Fruit fly (Drosophila melanogaster) whole organism, embryonic: ENCODE data around the gene Inx7.

Experiments
- ATbp ChIP-seq: fragments of 200-800 bp; sonication (Bioruptor generic); optimal IDR thresholded peaks from 2 replicates; lab custom pipeline; 2017; ENCODE audit warnings: missing biosample characterization, mild to moderate bottlenecking, missing genetic modification characterization, missing genetic modification reagents
- Abd-B ChIP-seq: fragments of 200-800 bp; sonication (Bioruptor generic); optimal IDR thresholded peaks from 2 replicates; lab custom pipeline; 2018; ENCODE audit warnings: missing biosample characterization, mild to moderate bottlenecking, missing genetic modification characterization, moderate library complexity
- Bdp1 ChIP-seq: fragments of 200-800 bp; sonication (Bioruptor generic); optimal IDR thresholded peaks from 3 replicates; lab custom pipeline; 2016; ENCODE audit warnings: missing biosample characterization, missing genetic modification characterization
- CG10979 ChIP-seq: fragments of 200-800 bp; sonication (Bioruptor generic); optimal IDR thresholded peaks from 2 replicates; lab custom pipeline; 2018; ENCODE audit warnings: missing biosample characterization, mild to moderate bottlenecking, missing genetic modification characterization, moderate library complexity
- CG11723 ChIP-seq: fragments of 200-800 bp; sonication (Bioruptor generic); optimal IDR thresholded peaks from 2 replicates; lab custom pipeline; 2017; ENCODE audit warnings: missing biosample characterization, mild to moderate bottlenecking, missing genetic modification characterization
- CG1233 ChIP-seq: fragments of 200-800 bp; sonication (Bioruptor generic); optimal IDR thresholded peaks from 4 replicates; lab custom pipeline; 2018; ENCODE audit warnings: missing biosample characterization, mild to moderate bottlenecking, missing genetic modification characterization
- CG13123 ChIP-seq: fragments of 200-800 bp; sonication (Bioruptor generic); optimal IDR thresholded peaks from 2 replicates; lab custom pipeline; 2016; ENCODE audit warnings: missing biosample characterization, missing genetic modification characterization
- CG14710 ChIP-seq: fragments of 200-800 bp; sonication (Bioruptor generic); optimal IDR thresholded peaks from 3 replicates; lab custom pipeline; 2019; ENCODE audit warnings: missing biosample characterization, mild to moderate bottlenecking, missing genetic modification characterization, moderate library complexity
- CG15601 ChIP-seq: fragments of 200-800 bp; sonication (Bioruptor generic); optimal IDR thresholded peaks from 3 replicates; lab custom pipeline; 2019; ENCODE audit warnings: missing biosample characterization, mild to moderate bottlenecking, missing genetic modification characterization, moderate library complexity
- CG2202 ChIP-seq: fragments of 200-800 bp; sonication (Bioruptor generic); optimal IDR thresholded peaks from 2 replicates; lab custom pipeline; 2018; ENCODE audit warnings: missing biosample characterization, mild to moderate bottlenecking, missing genetic modification characterization
- CG30020 ChIP-seq: fragments of 200-800 bp; optimal IDR thresholded peaks from 2 replicates; lab custom pipeline; 2019; ENCODE audit warnings: missing biosample characterization, mild to moderate bottlenecking, missing genetic modification characterization, moderate library complexity
- CG31388 ChIP-seq: fragments of 200-800 bp; sonication (Bioruptor generic); optimal IDR thresholded peaks from 2 replicates; lab custom pipeline; 2016; ENCODE audit warnings: missing biosample characterization, missing genetic modification characterization
- CG32772 ChIP-seq: fragments of 200-800 bp; sonication (Bioruptor generic); IDR thresholded peaks from 2 replicates; pipeline ENCODE4 v1.3.6; 2022; ENCODE audit warnings: missing biosample characterization, missing genetic modification characterization
- CG3847 ChIP-seq: fragments of 200-800 bp; sonication (Bioruptor generic); IDR thresholded peaks from 2 replicates; pipeline ENCODE4 v1.3.6; 2022; ENCODE audit warnings: missing biosample characterization, missing genetic modification characterization
- CG4328 ChIP-seq: fragments of 200-800 bp; sonication (Bioruptor generic); optimal IDR thresholded peaks from 3 replicates; lab custom pipeline; 2017; ENCODE audit warnings: missing biosample characterization, missing genetic modification reagents, missing genetic modification characterization
- CG4854 ChIP-seq: fragments of 200-800 bp; sonication (Bioruptor generic); optimal IDR thresholded peaks from 2 replicates; lab custom pipeline; 2016; ENCODE audit warnings: missing biosample characterization, missing genetic modification characterization, inconsistent platforms
- CG6254 ChIP-seq: fragments of 200-800 bp; sonication (Bioruptor generic); optimal IDR thresholded peaks from 3 replicates; lab custom pipeline; 2017; ENCODE audit warnings: mild to moderate bottlenecking, missing biosample characterization, missing genetic modification reagents, missing genetic modification characterization
- CG6813 ChIP-seq: fragments of 200-800 bp; sonication (Bioruptor generic); optimal IDR thresholded peaks from 2 replicates; lab custom pipeline; 2017; ENCODE audit warnings: missing biosample characterization, missing genetic modification characterization, mild to moderate bottlenecking, moderate library complexity, missing genetic modification reagents
- CG6854 ChIP-seq: fragments of 200-800 bp; sonication (Bioruptor generic); optimal IDR thresholded peaks from 3 replicates; lab custom pipeline; 2017; ENCODE audit warnings: missing biosample characterization, mild to moderate bottlenecking, missing genetic modification characterization
- CG8089 ChIP-seq: fragments of 200-800 bp; sonication (Bioruptor generic); optimal IDR thresholded peaks from 3 replicates; lab custom pipeline; 2016; ENCODE audit warnings: missing biosample characterization, missing genetic modification characterization
- CG9215 ChIP-seq: fragments of 200-800 bp; sonication (Bioruptor generic); IDR thresholded peaks from 2 replicates; pipeline ENCODE4 v1.3.6; 2022; ENCODE audit warnings: missing biosample characterization, missing genetic modification characterization
- CkIIα-i1 ChIP-seq: fragments of 200-800 bp; sonication (Bioruptor generic); IDR thresholded peaks from 2 replicates; pipeline ENCODE4 v1.3.6; 2022; ENCODE audit warnings: missing biosample characterization, missing genetic modification characterization
- Doc3 ChIP-seq: fragments of 200-800 bp; sonication (Bioruptor generic); IDR thresholded peaks from 3 replicates; pipeline ENCODE4 v1.3.6; 2022; ENCODE audit warnings: missing biosample characterization, missing genetic modification characterization; ENCODE audit not compliant: partially characterized antibody
- HLH3B ChIP-seq: fragments of 200-800 bp; sonication (Bioruptor generic); IDR thresholded peaks from 2 replicates; pipeline ENCODE4 v1.3.6; 2022; ENCODE audit warnings: missing biosample characterization, missing genetic modification characterization
- Hand ChIP-seq: fragments of 200-800 bp; sonication (Bioruptor generic); optimal IDR thresholded peaks from 2 replicates; lab custom pipeline; 2017; ENCODE audit warnings: mild to moderate bottlenecking, missing biosample characterization, missing genetic modification reagents, missing genetic modification characterization
- HmgZ ChIP-seq: fragments of 200-800 bp; sonication (Bioruptor generic); optimal IDR thresholded peaks from 2 replicates; lab custom pipeline; 2018; ENCODE audit warnings: missing biosample characterization, mild to moderate bottlenecking, missing genetic modification characterization
- Hmr ChIP-seq: fragments of 200-800 bp; sonication (Bioruptor generic); optimal IDR thresholded peaks from 3 replicates; lab custom pipeline; 2017; ENCODE audit warnings: mild to moderate bottlenecking, missing biosample characterization, missing genetic modification reagents, missing genetic modification characterization
- Mrtf ChIP-seq: fragments of 200-800 bp; sonication (Bioruptor generic); IDR thresholded peaks from 3 replicates; pipeline ENCODE4 v1.3.6; 2022; ENCODE audit warnings: missing biosample characterization, missing genetic modification characterization
- NC2α ChIP-seq: fragments of 200-800 bp; sonication (Bioruptor generic); optimal IDR thresholded peaks from 2 replicates; lab custom pipeline; 2016; ENCODE audit warnings: missing biosample characterization, missing genetic modification characterization
- Optix ChIP-seq: fragments of 200-800 bp; sonication (Bioruptor generic); IDR thresholded peaks from 3 replicates; pipeline ENCODE4 v1.3.6; 2022; ENCODE audit warnings: missing biosample characterization, missing genetic modification characterization
- Sin3A ChIP-seq: fragments of >200 bp; optimal IDR thresholded peaks from 2 replicates; lab custom pipeline; 2018
- Spps ChIP-seq: fragments of 200-800 bp; sonication (Bioruptor generic); optimal IDR thresholded peaks from 2 replicates; lab custom pipeline; 2018; ENCODE audit warnings: missing biosample characterization, mild to moderate bottlenecking, missing genetic modification characterization
- corto ChIP-seq: fragments of 200-800 bp; sonication (Bioruptor generic); optimal IDR thresholded peaks from 2 replicates; lab custom pipeline; 2016; ENCODE audit warnings: missing biosample characterization, mild to moderate bottlenecking, missing genetic modification characterization, moderate library complexity
- dmrt11E ChIP-seq: fragments of 200-800 bp; sonication (Bioruptor generic); optimal IDR thresholded peaks from 3 replicates; lab custom pipeline; 2018; ENCODE audit warnings: missing biosample characterization, mild to moderate bottlenecking, missing genetic modification characterization, moderate library complexity
- dysf ChIP-seq: fragments of 200-800 bp; sonication (Bioruptor generic); IDR thresholded peaks from 3 replicates; pipeline ENCODE4 v1.3.6; 2022; ENCODE audit warnings: missing biosample characterization, missing genetic modification characterization
- fd102C ChIP-seq: fragments of 200-800 bp; sonication (Bioruptor generic); optimal IDR thresholded peaks from 2 replicates; lab custom pipeline; 2018; ENCODE audit warnings: missing biosample characterization, mild to moderate bottlenecking, missing genetic modification characterization, moderate library complexity
- fru ChIP-seq: fragments of >200 bp; optimal IDR thresholded peaks from 2 replicates; lab custom pipeline; 2017
- gsb ChIP-seq: fragments of 200-800 bp; sonication (Bioruptor generic); IDR thresholded peaks from 2 replicates; pipeline ENCODE4 v1.3.6; 2022; ENCODE audit warnings: missing biosample characterization, missing genetic modification characterization
- gt ChIP-seq: fragments of 200-800 bp; sonication (Bioruptor generic); IDR thresholded peaks from 2 replicates; pipeline ENCODE4 v1.3.6; 2022; ENCODE audit warnings: missing biosample characterization, missing genetic modification characterization
- h ChIP-seq: fragments of >200 bp; optimal IDR thresholded peaks from 2 replicates; lab custom pipeline; 2017
- insv ChIP-seq, 2 experiments: fragments of 200-800 bp; sonication (Bioruptor generic); optimal IDR thresholded peaks; 3 replicates each; lab custom pipeline; 2016 to 2018; ENCODE audit warnings: missing biosample characterization in 2 of 2, missing genetic modification characterization in 2 of 2
- kni ChIP-seq: fragments of 200-800 bp; sonication (Bioruptor generic); optimal IDR thresholded peaks from 3 replicates; lab custom pipeline; 2017; ENCODE audit warnings: mild to moderate bottlenecking, missing biosample characterization, missing genetic modification reagents, missing genetic modification characterization
- lbe ChIP-seq: fragments of 200-800 bp; sonication (Bioruptor generic); optimal IDR thresholded peaks from 2 replicates; lab custom pipeline; 2016; ENCODE audit warnings: missing biosample characterization, mild to moderate bottlenecking, missing genetic modification characterization
- mld ChIP-seq: fragments of 200-800 bp; sonication (Bioruptor generic); IDR thresholded peaks from 3 replicates; pipeline ENCODE4 v1.3.6; 2022; ENCODE audit warnings: missing biosample characterization, missing genetic modification characterization; ENCODE audit not compliant: partially characterized antibody
- oc ChIP-seq: fragments of 200-800 bp; sonication (Bioruptor generic); optimal IDR thresholded peaks from 2 replicates; lab custom pipeline; 2018; ENCODE audit warnings: missing biosample characterization, mild to moderate bottlenecking, missing genetic modification characterization, moderate library complexity
- sens-2 ChIP-seq: fragments of 200-800 bp; sonication (Bioruptor generic); IDR thresholded peaks from 2 replicates; pipeline ENCODE4 v1.3.6; 2022; ENCODE audit warnings: missing biosample characterization, missing genetic modification characterization
- sna ChIP-seq: fragments of 200-800 bp; sonication (Bioruptor generic); IDR thresholded peaks from 2 replicates; pipeline ENCODE4 v1.3.6; 2022; ENCODE audit warnings: missing biosample characterization, missing genetic modification characterization; ENCODE audit not compliant: partially characterized antibody
- tll ChIP-seq, 2 experiments: fragments of 200-800 bp in 1 of 2; fragments of >200 bp in 1 of 2; sonication (Bioruptor generic) in 1 of 2; optimal IDR thresholded peaks; 2 replicates each; lab custom pipeline; 2017 to 2019; ENCODE audit warnings: missing biosample characterization in 2 of 2, missing genetic modification characterization in 2 of 2, mild to moderate bottlenecking in 1 of 2, moderate library complexity in 1 of 2
- tna ChIP-seq: fragments of 200-800 bp; sonication (Bioruptor generic); IDR thresholded peaks from 2 replicates; pipeline ENCODE4 v1.3.6; 2022; ENCODE audit warnings: missing biosample characterization, missing genetic modification characterization; ENCODE audit not compliant: partially characterized antibody
- usp ChIP-seq: fragments of >200 bp; optimal IDR thresholded peaks from 2 replicates; lab custom pipeline; 2017; ENCODE audit warnings: missing biosample characterization, missing genetic modification characterization

Inx7 gene

DNA sequence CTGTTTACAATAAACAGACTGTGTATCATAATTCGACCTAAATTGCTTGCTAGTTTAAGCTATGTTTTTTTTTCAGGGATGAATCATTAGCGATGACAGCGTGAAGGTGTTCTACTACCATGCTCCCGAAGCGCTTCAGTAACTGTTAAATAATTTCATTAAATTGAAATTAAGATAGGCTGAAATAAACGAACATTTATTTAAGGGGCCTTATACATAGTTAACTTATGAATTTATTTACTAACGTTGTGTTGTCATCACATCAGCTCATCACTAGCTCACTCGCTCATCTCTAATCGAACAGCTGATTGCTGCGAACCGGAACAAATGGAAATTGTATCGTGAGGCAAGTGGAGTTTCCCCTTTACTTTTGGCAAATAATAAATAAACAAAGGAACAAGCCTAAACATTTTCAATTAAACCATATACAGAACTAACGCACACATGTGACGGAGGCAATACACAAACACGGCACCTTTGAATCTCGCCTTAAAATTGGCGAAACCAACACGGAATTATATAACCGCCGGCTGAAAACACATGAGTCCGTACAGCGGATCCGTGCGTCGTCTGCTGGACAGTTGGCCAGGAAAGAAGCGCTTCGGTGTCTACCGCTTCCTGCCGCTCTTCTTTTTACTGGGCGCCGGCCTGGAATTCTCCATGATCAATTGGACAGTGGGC, 17.8 kb upstream of the Inx7 start, which contains the start of the genes cm, sloth1 and sloth2 (continued):
- peak; percentile 41 for TF ChIP-seq CG31388 (GFP tag; lab: Kevin White, UChicago)
- TF ChIP-seq sna (GFP tag; lab: Robert Waterston, UW): peak; percentile 90
- peak; percentile 85 for TF ChIP-seq HLH3B (GFP tag; lab: Robert Waterston, UW)
- peak; percentile 45 for TF ChIP-seq Hand (GFP tag; lab: Kevin White, UChicago)
- peak; percentile 18 for TF ChIP-seq corto (GFP tag; lab: Kevin White, UChicago)
- peak; percentile 72 for TF ChIP-seq gt (GFP tag; lab: Robert Waterston, UW)
- peak; percentile 57 for TF ChIP-seq fd102C (GFP tag; lab: Kevin White, UChicago)
- TF ChIP-seq CG6854: peak; percentile 14
- TF ChIP-seq CG15601 (tag; lab: Kevin White, UChicago): peak; percentile 79
- peak; percentile 64 for TF ChIP-seq CG4854 (GFP tag; lab: Kevin White, UChicago)
- no peak for TF ChIP-seq CkIIα-i1
- peak; percentile 84 for TF ChIP-seq Optix (GFP tag; lab: Robert Waterston, UW)
- TF ChIP-seq CG8089: peak; percentile 76
- TF ChIP-seq dysf (GFP tag; lab: Robert Waterston, UW): peak; percentile 88
- TF ChIP-seq CG6254 (GFP tag; lab: Kevin White, UChicago): peak; percentile 47
- peak; percentile 79 for TF ChIP-seq CG10979 (tag; lab: Kevin White, UChicago)
- peak; percentile 85 for TF ChIP-seq CG14710 (tag; lab: Kevin White, UChicago)
- TF ChIP-seq kni (GFP tag; lab: Kevin White, UChicago): peak; percentile 74
- TF ChIP-seq CG2202 (tag; lab: Kevin White, UChicago): peak; percentile 80
- peak; percentile 91 for TF ChIP-seq Doc3 (GFP tag; lab: Robert Waterston, UW)
- TF ChIP-seq tll (GFP tag; optimal IDR thresholded peaks at IDR 0.05; lab: Kevin White, UChicago): no peak
- TF ChIP-seq dmrt11E: peak; percentile 86
- peak; percentile 69 for TF ChIP-seq CG30020 (tag; lab: Kevin White, UChicago)
- peak; percentile 69 for TF ChIP-seq CG4328 (GFP tag; lab: Kevin White, UChicago)
- peak; percentile 75 for TF ChIP-seq CG13123 (GFP tag; lab: Kevin White, UChicago)
- peak; percentile 57 for TF ChIP-seq lbe (GFP tag; lab: Kevin White, UChicago)
- TF ChIP-seq fru (lab: Kevin White, UChicago): no peak
- no peak for TF ChIP-seq mld (GFP tag; lab: Robert Waterston, UW)
- TF ChIP-seq Sin3A: peak; percentile 62
- peak; percentile 78 for TF ChIP-seq Bdp1 (GFP tag; lab: Kevin White, UChicago)
- peak; percentile 69 for TF ChIP-seq NC2α (GFP tag; lab: Kevin White, UChicago)
- TF ChIP-seq Hmr: peak; percentile 87
- peak; percentile 67 for TF ChIP-seq oc
- peak; percentile 67 for TF ChIP-seq sens-2 (GFP tag; lab: Robert Waterston, UW)
- TF ChIP-seq Abd-B (GFP tag; lab: Kevin White, UChicago): peak; percentile 75
- peak; percentile 94 for TF ChIP-seq HmgZ (tag; lab: Kevin White, UChicago)
- TF ChIP-seq usp (GFP tag; lab: Kevin White, UChicago): no peak
- no peak for TF ChIP-seq h (lab: Kevin White, UChicago)
- peak; percentile 82 for TF ChIP-seq Mrtf (GFP tag; lab: Robert Waterston, UW)
- TF ChIP-seq CG32772 (GFP tag; lab: Robert Waterston, UW): peak; percentile 90
- TF ChIP-seq CG3847 (GFP tag; lab: Robert Waterston, UW): peak; percentile 87
- peak; percentile 59 for TF ChIP-seq ATbp (GFP tag; lab: Kevin White, UChicago)
- peak; percentile 69 for TF ChIP-seq Spps
- TF ChIP-seq CG6813 (GFP tag; lab: Kevin White, UChicago): peak; percentile 58
- TF ChIP-seq CG11723: peak; percentile 82
- TF ChIP-seq insv (GFP tag; optimal IDR thresholded peaks at IDR 0.05; lab: Kevin White, UChicago): peak in 1 of 2 experiments; percentile 69
- peak; percentile 35; the same call in 1 of the 2 replicates for TF ChIP-seq tna (GFP tag; lab: Robert Waterston, UW)
- peak; percentile 67 for TF ChIP-seq gsb
- TF ChIP-seq CG1233 (GFP tag; lab: Kevin White, UChicago): peak; percentile 78
- TF ChIP-seq CG9215 (GFP tag; lab: Robert Waterston, UW): peak; percentile 86
